Worm (Caenorhabditis elegans) whole organism, L3 larva: ENCODE data around the gene skr-20.

Experiments used
- aly-2 ChIP-seq: fragments of 150-350 bp; optimal IDR thresholded peaks from 2 replicates; lab custom pipeline; 2014; ENCODE audit warnings: missing biosample characterization, missing genetic modification characterization
- ama-1 ChIP-seq: fragments of 150-350 bp; optimal IDR thresholded peaks from 2 replicates; lab custom pipeline; 2018
- mdl-1 ChIP-seq: fragments of 150-350 bp; optimal IDR thresholded peaks from 2 replicates; lab custom pipeline; 2014; ENCODE audit warnings: missing biosample characterization, missing genetic modification characterization
- nhr-23 ChIP-seq: fragments of 150-350 bp; optimal IDR thresholded peaks from 2 replicates; lab custom pipeline; 2014; ENCODE audit warnings: missing biosample characterization, missing genetic modification reagents, missing genetic modification characterization
- nhr-77 ChIP-seq: fragments of 150-350 bp; optimal IDR thresholded peaks from 2 replicates; lab custom pipeline; 2014; ENCODE audit warnings: missing biosample characterization, missing genetic modification characterization
- pqm-1 ChIP-seq: fragments of 150-350 bp; optimal IDR thresholded peaks from 2 replicates; lab custom pipeline; 2017; ENCODE audit warnings: missing biosample characterization, missing genetic modification characterization, inconsistent platforms
- skn-1 ChIP-seq: fragments of 150-350 bp; optimal IDR thresholded peaks from 2 replicates; lab custom pipeline; 2014; ENCODE audit warnings: missing biosample characterization, missing genetic modification characterization
- unc-39 ChIP-seq: sonication (generic microtip); optimal IDR thresholded peaks from 4 replicates; lab custom pipeline; 2017; ENCODE audit warnings: missing biosample characterization, missing genetic modification characterization
- unc-62 ChIP-seq: fragments of 150-350 bp; sonication (generic microtip); optimal IDR thresholded peaks from 4 replicates; lab custom pipeline; 2014; ENCODE audit warnings: missing biosample characterization, missing genetic modification reagents, missing genetic modification characterization
- zag-1 ChIP-seq: fragments of 150-350 bp; optimal IDR thresholded peaks from 2 replicates; lab custom pipeline; 2014; ENCODE audit warnings: missing biosample characterization, missing genetic modification characterization
- ztf-11 ChIP-seq: fragments of 150-350 bp; optimal IDR thresholded peaks from 2 replicates; lab custom pipeline; 2014; ENCODE audit warnings: missing biosample characterization, missing genetic modification characterization
- ztf-4 ChIP-seq: fragments of 150-350 bp; optimal IDR thresholded peaks from 2 replicates; lab custom pipeline; 2014; ENCODE audit warnings: missing biosample characterization, missing genetic modification characterization

DNA sequence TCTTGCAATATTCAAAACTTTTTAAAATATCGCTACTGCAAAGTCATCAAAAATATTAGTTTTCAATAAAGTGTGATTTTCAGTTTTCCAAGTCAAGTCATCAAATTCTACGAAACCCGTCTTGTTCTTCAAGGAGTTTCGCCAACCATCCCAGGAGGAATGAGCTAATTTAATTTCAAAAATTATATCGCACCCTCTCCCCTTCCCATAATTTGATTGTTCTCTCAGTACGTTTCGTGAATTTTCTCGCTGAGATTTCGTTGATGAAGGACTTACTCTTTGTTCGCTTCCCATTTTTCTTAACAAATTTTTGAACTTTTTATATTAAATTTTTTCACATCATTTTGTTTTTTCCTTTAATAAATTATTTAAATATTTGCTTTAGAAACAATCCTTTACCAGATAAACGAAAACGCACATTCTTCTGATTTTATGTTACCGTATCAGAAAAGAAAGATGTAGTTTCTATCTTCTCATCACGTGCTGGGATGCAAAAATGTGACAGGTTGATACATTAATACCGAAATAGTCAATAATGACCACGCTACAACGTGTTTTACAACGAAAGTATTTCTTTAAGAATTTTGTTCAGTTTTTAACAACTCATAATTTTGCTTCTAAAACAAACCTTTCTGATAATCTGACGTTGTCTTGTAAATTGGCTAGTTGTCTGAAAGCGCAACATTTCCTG, 23.5 kb upstream of the skr-20 start:
- TF ChIP-seq unc-62 (GFP tag; lab: Kevin White, UChicago) (no peak), nhr-23 (tag; lab: Kevin White, UChicago) (peak; percentile 12), pqm-1 (tag; lab: Kevin White, UChicago) (peak; percentile 28), unc-39 (no peak), ztf-4 (no peak), skn-1 (no peak), ztf-11 (no peak), zag-1 (tag; lab: Kevin White, UChicago) (no peak), nhr-77 (no peak), ama-1 (lab: Kevin White, UChicago) (no peak), aly-2 (tag; lab: Kevin White, UChicago) (no peak), mdl-1 (tag; lab: Kevin White, UChicago) (no peak)
